Worm (Caenorhabditis elegans) whole organism, L4 larva: Measurements from ENCODE around the gene F46B3.1.

Experiments
- D1046.2 ChIP-seq: fragments of 200-800 bp; sonication (Bioruptor generic); IDR thresholded peaks from 2 replicates; pipeline ENCODE4 v1.3.6; 2022; ENCODE audit warnings: missing genetic modification characterization, missing compliant biosample characterization
- F10B5.3 ChIP-seq: sonication (generic microtip); optimal IDR thresholded peaks from 2 replicates; lab custom pipeline; 2016; ENCODE audit warnings: mild to moderate bottlenecking, missing genetic modification characterization, missing compliant biosample characterization
- F26F4.8 ChIP-seq: fragments of 200-800 bp; sonication (Bioruptor generic); conservative IDR thresholded peaks from 2 replicates; pipeline ENCODE4 v1.3.6; 2022; ENCODE audit warnings: missing genetic modification characterization, missing compliant biosample characterization
- F37D6.2 ChIP-seq: sonication (generic microtip); optimal IDR thresholded peaks from 2 replicates; lab custom pipeline; 2016; ENCODE audit warnings: mild to moderate bottlenecking, missing genetic modification characterization, missing compliant biosample characterization
- F49E8.2 ChIP-seq: sonication (generic microtip); optimal IDR thresholded peaks from 2 replicates; lab custom pipeline; 2016; ENCODE audit warnings: missing compliant biosample characterization, mild to moderate bottlenecking, missing genetic modification characterization, borderline replicate concordance
- Y105C5A.15 ChIP-seq: fragments of 200-800 bp; sonication (Bioruptor generic); IDR thresholded peaks from 2 replicates; pipeline ENCODE4 v1.3.6; 2022; ENCODE audit warnings: missing genetic modification characterization, missing compliant biosample characterization
- Y48G9A.11 ChIP-seq: fragments of 200-800 bp; sonication (Bioruptor generic); IDR thresholded peaks from 2 replicates; pipeline ENCODE4 v1.3.6; 2022; ENCODE audit warnings: missing genetic modification reagents, missing genetic modification characterization, missing compliant biosample characterization
- Y5F2A.4 ChIP-seq: fragments of 200-800 bp; sonication (Bioruptor generic); optimal IDR thresholded peaks from 2 replicates; lab custom pipeline; 2018; ENCODE audit warnings: mild to moderate bottlenecking, missing genetic modification characterization, missing compliant biosample characterization
- ZK337.2 ChIP-seq: fragments of 200-800 bp; sonication (Bioruptor generic); IDR thresholded peaks from 2 replicates; pipeline ENCODE4 v1.3.6; 2022; ENCODE audit warnings: missing genetic modification reagents, missing genetic modification characterization, missing compliant biosample characterization
- ceh-20 ChIP-seq: fragments of 200-800 bp; sonication (Bioruptor generic); IDR thresholded peaks from 2 replicates; pipeline ENCODE4 v1.3.6; 2022; ENCODE audit warnings: missing genetic modification reagents, missing genetic modification characterization, missing compliant biosample characterization
- ceh-82 ChIP-seq: sonication (generic microtip); optimal IDR thresholded peaks from 2 replicates; lab custom pipeline; 2017; ENCODE audit warnings: missing biosample characterization, missing genetic modification characterization
- ctbp-1 ChIP-seq: fragments of 200-800 bp; sonication (Bioruptor generic); IDR thresholded peaks from 2 replicates; pipeline ENCODE4 v1.3.6; 2022; ENCODE audit warnings: missing genetic modification reagents, missing genetic modification characterization, missing compliant biosample characterization
- daf-19 ChIP-seq: fragments of 200-800 bp; sonication (Bioruptor generic); conservative IDR thresholded peaks from 2 replicates; pipeline ENCODE4 v1.3.6; 2022; ENCODE audit warnings: missing genetic modification characterization, missing compliant biosample characterization
- dmd-8 ChIP-seq: fragments of 200-800 bp; sonication (Bioruptor generic); IDR thresholded peaks from 2 replicates; pipeline ENCODE4 v1.3.6; 2022; ENCODE audit warnings: missing genetic modification characterization, missing compliant biosample characterization
- egl-27 ChIP-seq: sonication (generic microtip); optimal IDR thresholded peaks from 3 replicates; lab custom pipeline; 2017; ENCODE audit warnings: missing biosample characterization, missing genetic modification reagents, missing genetic modification characterization
- egl-43 ChIP-seq: fragments of 200-800 bp; sonication (Bioruptor generic); IDR thresholded peaks from 2 replicates; pipeline ENCODE4 v1.3.6; 2022; ENCODE audit warnings: missing genetic modification reagents, missing genetic modification characterization, missing compliant biosample characterization
- hif-1 ChIP-seq, 2 experiments: sonication (generic microtip); optimal IDR thresholded peaks; 2 replicates each; lab custom pipeline; 2016 to 2017; ENCODE audit warnings: missing compliant biosample characterization in 2 of 2, missing genetic modification characterization in 2 of 2, missing genetic modification reagents in 2 of 2, missing genotype in 2 of 2, mild to moderate bottlenecking in 1 of 2
- hlh-11 ChIP-seq: fragments of 200-800 bp; sonication (Bioruptor generic); optimal IDR thresholded peaks from 2 replicates; lab custom pipeline; 2018; ENCODE audit warnings: mild to moderate bottlenecking, missing genetic modification characterization, missing compliant biosample characterization
- jun-1 ChIP-seq: fragments of 150-350 bp; optimal IDR thresholded peaks from 2 replicates; lab custom pipeline; 2014; ENCODE audit warnings: missing biosample characterization, missing genetic modification reagents, missing genetic modification characterization
- lim-7 ChIP-seq: fragments of 200-800 bp; sonication (Bioruptor generic); IDR thresholded peaks from 2 replicates; pipeline ENCODE4 v1.3.6; 2022; ENCODE audit warnings: missing genetic modification characterization, missing compliant biosample characterization
- lin-39 ChIP-seq: fragments of 150-350 bp; optimal IDR thresholded peaks from 2 replicates; lab custom pipeline; 2014; ENCODE audit warnings: missing biosample characterization, missing genetic modification reagents, missing genetic modification characterization
- lsy-2 ChIP-seq, 2 experiments: fragments of 150-350 bp in 1 of 2; sonication (generic microtip) in 1 of 2; optimal IDR thresholded peaks; 2 replicates each; lab custom pipeline; 2014 to 2017; ENCODE audit warnings: missing biosample characterization in 2 of 2, missing genetic modification characterization in 2 of 2
- mdt-29 ChIP-seq: fragments of 200-800 bp; sonication (Bioruptor generic); IDR thresholded peaks from 2 replicates; pipeline ENCODE4 v1.3.6; 2022; ENCODE audit warnings: missing genetic modification reagents, missing genetic modification characterization, missing compliant biosample characterization
- mep-1 ChIP-seq: fragments of 150-350 bp; sonication (generic microtip); optimal IDR thresholded peaks from 3 replicates; lab custom pipeline; 2014; ENCODE audit warnings: missing biosample characterization, missing genetic modification characterization
- mes-2 ChIP-seq: sonication (generic microtip); optimal IDR thresholded peaks from 2 replicates; lab custom pipeline; 2016; ENCODE audit warnings: missing genotype, mild to moderate bottlenecking, missing genetic modification characterization, missing compliant biosample characterization; ENCODE audit not compliant: poor library complexity, severe bottlenecking
- mxl-2 ChIP-seq: fragments of 200-800 bp; sonication (Bioruptor generic); conservative IDR thresholded peaks from 2 replicates; pipeline ENCODE4 v1.3.6; 2022; ENCODE audit warnings: missing genetic modification reagents, missing genetic modification characterization, missing compliant biosample characterization
- nhr-10 ChIP-seq: fragments of 150-350 bp; optimal IDR thresholded peaks from 2 replicates; lab custom pipeline; 2014; ENCODE audit warnings: missing biosample characterization, missing genetic modification characterization
- nhr-111 ChIP-seq: fragments of 200-800 bp; sonication (Bioruptor generic); optimal IDR thresholded peaks from 2 replicates; lab custom pipeline; 2018; ENCODE audit warnings: mild to moderate bottlenecking, missing genetic modification characterization, missing compliant biosample characterization
- nhr-237 ChIP-seq: sonication (generic microtip); optimal IDR thresholded peaks from 2 replicates; lab custom pipeline; 2017; ENCODE audit warnings: missing biosample characterization, missing genetic modification characterization
- nhr-41 ChIP-seq: fragments of 200-800 bp; sonication (Bioruptor generic); IDR thresholded peaks from 2 replicates; pipeline ENCODE4 v1.3.6; 2022; ENCODE audit warnings: missing genetic modification reagents, missing genetic modification characterization, missing compliant biosample characterization
- nhr-76 ChIP-seq: fragments of 150-350 bp; optimal IDR thresholded peaks from 2 replicates; lab custom pipeline; 2014; ENCODE audit warnings: missing biosample characterization, missing genetic modification characterization
- sdz-12 ChIP-seq: fragments of 200-800 bp; sonication (Bioruptor generic); optimal IDR thresholded peaks from 2 replicates; lab custom pipeline; 2018; ENCODE audit warnings: mild to moderate bottlenecking, missing genetic modification characterization, missing compliant biosample characterization
- set-16 ChIP-seq: fragments of 200-800 bp; sonication (Bioruptor generic); IDR thresholded peaks from 2 replicates; pipeline ENCODE4 v1.3.6; 2022; ENCODE audit warnings: missing genetic modification reagents, missing genetic modification characterization, missing compliant biosample characterization
- skn-1 ChIP-seq: fragments of 150-350 bp; optimal IDR thresholded peaks from 2 replicates; lab custom pipeline; 2014; ENCODE audit warnings: missing biosample characterization, missing genetic modification characterization
- snpc-4 ChIP-seq: fragments of 150-350 bp; optimal IDR thresholded peaks from 2 replicates; lab custom pipeline; 2014; ENCODE audit warnings: missing biosample characterization, missing genetic modification characterization
- spr-3 ChIP-seq: fragments of 200-800 bp; sonication (Bioruptor generic); optimal IDR thresholded peaks from 2 replicates; lab custom pipeline; 2018; ENCODE audit warnings: mild to moderate bottlenecking, missing genetic modification characterization, missing compliant biosample characterization
- tag-97 ChIP-seq: fragments of 200-800 bp; sonication (Bioruptor generic); IDR thresholded peaks from 2 replicates; pipeline ENCODE4 v1.3.6; 2022; ENCODE audit warnings: missing genetic modification characterization, missing compliant biosample characterization
- tra-1 ChIP-seq: fragments of 200-800 bp; sonication (Bioruptor generic); IDR thresholded peaks from 2 replicates; pipeline ENCODE4 v1.3.6; 2022; ENCODE audit warnings: missing genetic modification reagents, missing genetic modification characterization, missing compliant biosample characterization
- unc-130 ChIP-seq: sonication (generic microtip); optimal IDR thresholded peaks from 2 replicates; lab custom pipeline; 2016; ENCODE audit warnings: missing genetic modification reagents, missing genetic modification characterization, missing compliant biosample characterization
- vab-7 ChIP-seq: fragments of 200-800 bp; sonication (Bioruptor generic); IDR thresholded peaks from 2 replicates; pipeline ENCODE4 v1.3.6; 2022; ENCODE audit warnings: missing genetic modification reagents, missing genetic modification characterization, missing compliant biosample characterization
- zfp-2 ChIP-seq: sonication (generic microtip); optimal IDR thresholded peaks from 2 replicates; lab custom pipeline; 2016; ENCODE audit warnings: mild to moderate bottlenecking, missing genetic modification characterization, missing compliant biosample characterization
- zip-2 ChIP-seq: fragments of 150-350 bp; optimal IDR thresholded peaks from 2 replicates; lab custom pipeline; 2014; ENCODE audit warnings: missing biosample characterization, missing genetic modification characterization
- ztf-11 ChIP-seq: fragments of 150-350 bp; optimal IDR thresholded peaks from 2 replicates; lab custom pipeline; 2014; ENCODE audit warnings: missing biosample characterization, missing genetic modification characterization

Gene F46B3.1

ce11 chrV:20597076-20597475, at the start of gene F46B3.1:
F46B3.1 (minus strand) TSS chrV:20597176.
- TF ChIP-seq F10B5.3 (tag; lab: Kevin White, UChicago) (no peak), daf-19 (no peak)

- TF ChIP-seq nhr-76 (no peak), skn-1 (tag; lab: Kevin White, UChicago) (no peak), D1046.2 (GFP tag; lab: Robert Waterston, UW) (no peak), lin-39 (tag; lab: Kevin White, UChicago) (no peak), dmd-8 (GFP tag; lab: Robert Waterston, UW) (no peak), unc-130 (no peak), F49E8.2 (tag; lab: Kevin White, UChicago) (no peak)
- TF ChIP-seq, all 104 proteins: peak for 0
These were observed 48.5 kb upstream of the F46B3.1 start for ce11 chrV:20645479-20645878.

ce11 chrV:20641896-20642295, 44.9 kb upstream of the F46B3.1 start, which contains the start of gene srxa-15:
srxa-15 (plus strand) TSS chrV:20642196.
- TF ChIP-seq ceh-82 (tag; lab: Kevin White, UChicago) (no peak), set-16 (no peak), ceh-20 (GFP tag; lab: Robert Waterston, UW) (no peak), ztf-11 (tag; lab: Kevin White, UChicago) (no peak), F26F4.8 (GFP tag; lab: Robert Waterston, UW) (no peak), jun-1 (tag; lab: Kevin White, UChicago) (no peak), F37D6.2 (tag; lab: Kevin White, UChicago) (no peak), nhr-76 (no peak), mxl-2 (GFP tag; lab: Robert Waterston, UW) (no peak), hlh-11 (tag; lab: Kevin White, UChicago) (no peak), mep-1 (no peak), nhr-41 (GFP tag; lab: Robert Waterston, UW) (no peak), tra-1 (GFP tag; lab: Robert Waterston, UW) (no peak)

- TF ChIP-seq zfp-2 (tag; lab: Kevin White, UChicago), result no peak
- TF ChIP-seq Y5F2A.4 (GFP tag; lab: Kevin White, UChicago), result no peak
- no peak for TF ChIP-seq ZK337.2 (GFP tag; lab: Robert Waterston, UW)
- no peak for TF ChIP-seq nhr-237 (tag; lab: Kevin White, UChicago)
- no peak for TF ChIP-seq zip-2
- no peak for TF ChIP-seq vab-7 (GFP tag; lab: Robert Waterston, UW)
- TF ChIP-seq Y105C5A.15 (GFP tag; lab: Robert Waterston, UW), result no peak
- TF ChIP-seq set-16, result no peak
- TF ChIP-seq hlh-11 (tag; lab: Kevin White, UChicago), result no peak
- no peak for TF ChIP-seq F49E8.2 (tag; lab: Kevin White, UChicago)
- no peak for TF ChIP-seq egl-43 (GFP tag; lab: Robert Waterston, UW)
These were observed 42.3 kb upstream of the F46B3.1 start, which contains the start of gene srxa-14 for ce11 chrV:20639294-20639693. srxa-14 (plus strand) TSS chrV:20639594.

- TF ChIP-seq lim-7 (GFP tag; lab: Robert Waterston, UW), result no peak
- no peak for TF ChIP-seq hif-1 (tag; optimal IDR thresholded peaks at IDR 0.05; lab: Kevin White, UChicago)
- TF ChIP-seq lin-39 (tag; lab: Kevin White, UChicago), result no peak
- no peak for TF ChIP-seq tra-1 (GFP tag; lab: Robert Waterston, UW)
- TF ChIP-seq Y48G9A.11 (GFP tag; lab: Robert Waterston, UW), result no peak
- TF ChIP-seq mes-2 (tag; lab: Kevin White, UChicago), result no peak
- TF ChIP-seq mdt-29 (GFP tag; lab: Robert Waterston, UW), result no peak
- no peak for TF ChIP-seq egl-27 (tag; lab: Kevin White, UChicago)
- no peak for TF ChIP-seq sdz-12 (GFP tag; lab: Kevin White, UChicago)
- TF ChIP-seq vab-7 (GFP tag; lab: Robert Waterston, UW), result no peak
- no peak for TF ChIP-seq snpc-4 (tag; lab: Kevin White, UChicago)
- no peak for TF ChIP-seq tag-97
- no peak for TF ChIP-seq egl-43 (GFP tag; lab: Robert Waterston, UW)
- TF ChIP-seq nhr-111 (GFP tag; lab: Kevin White, UChicago), result no peak
- no peak for TF ChIP-seq spr-3 (GFP tag; lab: Kevin White, UChicago)
- TF ChIP-seq lsy-2 (tag; optimal IDR thresholded peaks at IDR 0.05; lab: Kevin White, UChicago), result no peak
- no peak for TF ChIP-seq ctbp-1
- no peak for TF ChIP-seq nhr-10 (tag; lab: Kevin White, UChicago)
- TF ChIP-seq, all 104 proteins: peak for 0
These were observed 41.4 kb upstream of the F46B3.1 start, which contains the start of gene Y44A6B.3 for ce11 chrV:20638344-20638743. Y44A6B.3 (minus strand) TSS chrV:20638444.
